Fruit fly (Drosophila melanogaster) whole organism: Measurements from ENCODE around the gene CG3817.

ENCODE experiments used
- psq ChIP-seq: fragments of >200 bp; optimal IDR thresholded peaks from 2 replicates; lab custom pipeline; 2017
- usp ChIP-seq: fragments of >200 bp; optimal IDR thresholded peaks from 2 replicates; lab custom pipeline; 2017; ENCODE audit warnings: missing biosample characterization, missing genetic modification characterization, mixed read lengths

- TF ChIP-seq usp (GFP tag; lab: Kevin White, UChicago) (no peak), psq (lab: Kevin White, UChicago) (no peak)
Observed at dm6 chr3R:14901408-14902352, 3.1 kb downstream of the CG3817 start, which contains the start of gene RpS5b.
